Worm (Caenorhabditis elegans): ENCODE measurements around the gene abu-13.

The abu-13 gene

ce11 chrIII:6961167-6961566, 15.5 kb upstream of the abu-13 start:
- TF ChIP-seq nhr-20 (tag; optimal IDR thresholded peaks at IDR 0.05), result peak; percentile 25
- TF ChIP-seq lsy-2 (tag; optimal IDR thresholded peaks at IDR 0.05), result peak; percentile 94 to 98
- no peak for TF ChIP-seq nhr-90 (tag; optimal IDR thresholded peaks at IDR 0.05; ENCODE audit: poor library complexity)
- TF ChIP-seq mdl-1 (tag; optimal IDR thresholded peaks at IDR 0.05), result peak in 1 of 2 experiments; percentile 31
- no peak for TF ChIP-seq tlp-1 (tag; optimal IDR thresholded peaks at IDR 0.05)
- no peak for TF ChIP-seq ceh-63 (GFP tag; optimal IDR thresholded peaks at IDR 0.05)
- peak; percentile 67 for TF ChIP-seq C16A3.4 (tag; optimal IDR thresholded peaks at IDR 0.05)
- 0 out of 2 replicates have a peak, but pooled peaks have one; percentile 10 for TF ChIP-seq isw-1 (GFP tag; IDR thresholded peaks at IDR 0.05)
- no peak for TF ChIP-seq jun-1 (tag; optimal IDR thresholded peaks at IDR 0.05)
- TF ChIP-seq hlh-4 (tag; optimal IDR thresholded peaks at IDR 0.05), result no peak
- no peak for TF ChIP-seq lin-13 (GFP tag; optimal IDR thresholded peaks at IDR 0.05)
- TF ChIP-seq nhr-12 (tag; optimal IDR thresholded peaks at IDR 0.05), result no peak
- no peak for TF ChIP-seq nhr-11 (tag; optimal IDR thresholded peaks at IDR 0.05)
- TF ChIP-seq nhr-47 (tag; optimal IDR thresholded peaks at IDR 0.05), result peak; percentile 4
- no peak for TF ChIP-seq C34B4.2 (tag; optimal IDR thresholded peaks at IDR 0.05)
- TF ChIP-seq ztf-4 (tag; optimal IDR thresholded peaks at IDR 0.05), result no peak
- TF ChIP-seq pag-3 (tag; optimal IDR thresholded peaks at IDR 0.05; ENCODE audit: borderline replicate concordance, insufficient read depth), result no peak
- peak; percentile 68 to 70 for TF ChIP-seq efl-1 (optimal IDR thresholded peaks at IDR 0.05)
- TF ChIP-seq efl-1 (GFP tag; optimal IDR thresholded peaks at IDR 0.05 in 1 of 2), result peak; percentile 71 to 95
- TF ChIP-seq fos-1 (tag; optimal IDR thresholded peaks at IDR 0.05), result no peak
- peak; percentile 2 for TF ChIP-seq tbx-2 (tag; optimal IDR thresholded peaks at IDR 0.05)
- no peak for TF ChIP-seq aha-1 (tag; optimal IDR thresholded peaks at IDR 0.05)
- TF ChIP-seq hlh-17 (GFP tag; optimal IDR thresholded peaks at IDR 0.05; ENCODE audit: borderline replicate concordance), result no peak
- no peak for TF ChIP-seq nhr-237 (tag; optimal IDR thresholded peaks at IDR 0.05)
- TF ChIP-seq rnt-1 (tag; optimal IDR thresholded peaks at IDR 0.05), result peak; percentile 25
- no peak for TF ChIP-seq sptf-1 (tag; optimal IDR thresholded peaks at IDR 0.05)
- TF ChIP-seq ets-5 (GFP tag; IDR thresholded peaks at IDR 0.05), result no peak
- TF ChIP-seq ceh-88 (GFP tag; IDR thresholded peaks at IDR 0.05), result no peak
- TF ChIP-seq unc-98 (GFP tag; IDR thresholded peaks at IDR 0.05), result no peak
- TF ChIP-seq lir-3 (tag; optimal IDR thresholded peaks at IDR 0.05; ENCODE audit: poor library complexity), result no peak
- TF ChIP-seq zip-4 (GFP tag; optimal IDR thresholded peaks at IDR 0.05), result no peak
- peak in 1 of 3 experiments; percentile 36 for TF ChIP-seq ceh-82 (tag; optimal IDR thresholded peaks at IDR 0.05)
- TF ChIP-seq hpl-2 (GFP tag; optimal IDR thresholded peaks at IDR 0.05), result no peak
- TF ChIP-seq ces-1 (GFP tag; optimal IDR thresholded peaks at IDR 0.05), result no peak
- no peak for TF ChIP-seq irx-1 (tag; optimal IDR thresholded peaks at IDR 0.05)
- no peak for TF ChIP-seq unc-86 (tag; optimal IDR thresholded peaks at IDR 0.05)
- peak; percentile 57 for TF ChIP-seq blmp-1 (tag; optimal IDR thresholded peaks at IDR 0.05)
- TF ChIP-seq skn-1 (tag; optimal IDR thresholded peaks at IDR 0.05), result peak; percentile 91
- TF ChIP-seq nhr-84 (tag; optimal IDR thresholded peaks at IDR 0.05), result no peak
- TF ChIP-seq unc-30 (tag; optimal IDR thresholded peaks at IDR 0.05), result no peak
- TF ChIP-seq pax-3 (tag; optimal IDR thresholded peaks at IDR 0.05), result no peak
- peak; percentile 0 for TF ChIP-seq fkh-10 (GFP tag; optimal IDR thresholded peaks at IDR 0.05)
- TF ChIP-seq mab-9 (GFP tag; IDR thresholded peaks at IDR 0.05), result no peak
- no peak for TF ChIP-seq dsc-1 (tag; optimal IDR thresholded peaks at IDR 0.05)
- no peak for TF ChIP-seq Y116A8C.19 (tag; optimal IDR thresholded peaks at IDR 0.05; ENCODE audit: borderline replicate concordance)
- TF ChIP-seq egl-27 (tag; optimal IDR thresholded peaks at IDR 0.05), result no peak
- no peak for TF ChIP-seq nhr-19 (GFP tag; conservative IDR thresholded peaks at IDR 0.05)
- TF ChIP-seq ztf-11 (tag; optimal IDR thresholded peaks at IDR 0.05), result no peak
- peak; percentile 90 for TF ChIP-seq F16B12.6 (tag; optimal IDR thresholded peaks at IDR 0.05)
- TF ChIP-seq snpc-4 (tag; optimal IDR thresholded peaks at IDR 0.05), result no peak
- TF ChIP-seq elt-2 (tag; optimal IDR thresholded peaks at IDR 0.05), result no peak
- TF ChIP-seq dpl-1 (GFP tag; optimal IDR thresholded peaks at IDR 0.05), result peak; percentile 52 to 78 (median 69)
- no peak for TF ChIP-seq nhr-76 (tag; optimal IDR thresholded peaks at IDR 0.05)
- TF ChIP-seq mef-2 (tag; optimal IDR thresholded peaks at IDR 0.05), result no peak

All from whole organism, L1 larva.